Worm (Caenorhabditis elegans) whole organism, L4 larva: ENCODE results near the gene F40G9.17.

Source experiments
- dmd-8 ChIP-seq: fragments of 200-800 bp; sonication (Bioruptor generic); IDR thresholded peaks from 2 replicates; pipeline ENCODE4 v1.3.6; 2022; ENCODE audit warnings: missing genetic modification characterization, missing compliant biosample characterization
- dpl-1 ChIP-seq: fragments of 150-350 bp; optimal IDR thresholded peaks from 2 replicates; lab custom pipeline; 2014; ENCODE audit warnings: missing biosample characterization, missing genetic modification reagents, missing genetic modification characterization
- dve-1 ChIP-seq: sonication (generic microtip); optimal IDR thresholded peaks from 2 replicates; lab custom pipeline; 2017; ENCODE audit warnings: antibody characterized with exemption, mild to moderate bottlenecking, missing genetic modification characterization, missing compliant biosample characterization; ENCODE audit not compliant: insufficient read depth
- mxl-2 ChIP-seq: fragments of 200-800 bp; sonication (Bioruptor generic); conservative IDR thresholded peaks from 2 replicates; pipeline ENCODE4 v1.3.6; 2022; ENCODE audit warnings: missing genetic modification reagents, missing genetic modification characterization, missing compliant biosample characterization
- nhr-102 ChIP-seq: sonication (generic microtip); optimal IDR thresholded peaks from 2 replicates; lab custom pipeline; 2016; ENCODE audit warnings: mild to moderate bottlenecking, missing genetic modification characterization, moderate library complexity, missing compliant biosample characterization
- unc-130 ChIP-seq: sonication (generic microtip); optimal IDR thresholded peaks from 2 replicates; lab custom pipeline; 2016; ENCODE audit warnings: missing genetic modification reagents, missing genetic modification characterization, missing compliant biosample characterization
- ztf-7 ChIP-seq: fragments of 150-350 bp; optimal IDR thresholded peaks from 2 replicates; lab custom pipeline; 2014; ENCODE audit warnings: missing biosample characterization, missing genetic modification characterization

DNA sequence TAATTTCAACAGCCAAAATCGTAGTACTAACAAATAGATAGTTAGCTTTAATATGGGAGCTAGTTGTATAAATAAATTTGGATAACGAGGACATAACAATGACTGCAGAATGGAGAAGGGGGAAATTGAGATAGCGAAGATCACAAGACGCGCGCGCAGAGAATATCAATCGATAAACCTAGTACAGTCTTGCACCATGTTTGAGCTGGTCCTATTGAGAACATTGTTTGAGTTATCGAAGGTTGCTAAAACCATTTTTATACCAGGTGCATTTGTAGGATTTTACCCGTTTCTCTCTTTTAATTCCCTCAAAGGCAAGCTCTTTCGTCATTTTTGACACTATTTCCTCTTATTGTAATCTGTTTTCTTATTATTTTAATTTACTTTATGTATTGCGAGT, 22.6 kb upstream of the F40G9.17 start, which contains the start of the genes F40G9.9 and F40G9.12:
- no peak for TF ChIP-seq dpl-1 (GFP tag; lab: Kevin White, UChicago)
- no peak for TF ChIP-seq unc-130 (GFP tag; lab: Kevin White, UChicago)
- no peak for TF ChIP-seq mxl-2 (GFP tag; lab: Robert Waterston, UW)
- no peak for TF ChIP-seq dve-1 (tag; lab: Kevin White, UChicago)
- TF ChIP-seq nhr-102: no peak
- no peak for TF ChIP-seq dmd-8 (GFP tag; lab: Robert Waterston, UW)
- TF ChIP-seq ztf-7 (tag; lab: Kevin White, UChicago): no peak
